Fruit fly (Drosophila melanogaster) whole organism, embryonic: ENCODE measurements around the gene Bhmt.
A peak's percentile ranks its signal among the peaks of the same experiment; 100 is the strongest.

Source experiments
- CG11504 ChIP-seq: fragments of 200-800 bp; sonication (Bioruptor generic); optimal IDR thresholded peaks from 3 replicates; lab custom pipeline; 2019; ENCODE audit warnings: missing biosample characterization, mild to moderate bottlenecking, missing genetic modification characterization, moderate library complexity
- CG12236 ChIP-seq: fragments of 200-800 bp; sonication (Bioruptor generic); optimal IDR thresholded peaks from 2 replicates; lab custom pipeline; 2016; ENCODE audit warnings: missing biosample characterization, missing genetic modification characterization
- CG12769 ChIP-seq: fragments of 200-800 bp; sonication (Bioruptor generic); optimal IDR thresholded peaks from 2 replicates; lab custom pipeline; 2019; ENCODE audit warnings: missing biosample characterization, mild to moderate bottlenecking, missing genetic modification characterization, moderate library complexity
- CG12942 ChIP-seq: fragments of 200-800 bp; sonication (Bioruptor generic); optimal IDR thresholded peaks from 3 replicates; lab custom pipeline; 2016; ENCODE audit warnings: missing biosample characterization, missing genetic modification characterization
- CG13296 ChIP-seq: fragments of 200-800 bp; sonication (Bioruptor generic); optimal IDR thresholded peaks from 3 replicates; lab custom pipeline; 2018; ENCODE audit warnings: missing biosample characterization, mild to moderate bottlenecking, missing genetic modification characterization
- CG14441 ChIP-seq: fragments of 200-800 bp; sonication (Bioruptor generic); IDR thresholded peaks from 2 replicates; pipeline ENCODE4 v1.3.6; 2022; ENCODE audit warnings: missing biosample characterization, missing genetic modification characterization
- CG15011 ChIP-seq: fragments of 200-800 bp; sonication (Bioruptor generic); optimal IDR thresholded peaks from 3 replicates; lab custom pipeline; 2018; ENCODE audit warnings: missing biosample characterization, mild to moderate bottlenecking, missing genetic modification characterization
- CG15479 ChIP-seq: fragments of 200-800 bp; sonication (Bioruptor generic); optimal IDR thresholded peaks from 3 replicates; lab custom pipeline; 2019; ENCODE audit warnings: missing biosample characterization, mild to moderate bottlenecking, missing genetic modification characterization, moderate library complexity
- CG2116 ChIP-seq: fragments of 200-800 bp; sonication (Bioruptor generic); optimal IDR thresholded peaks from 3 replicates; lab custom pipeline; 2018; ENCODE audit warnings: missing biosample characterization, mild to moderate bottlenecking, missing genetic modification characterization
- CG34376 ChIP-seq: fragments of 200-800 bp; sonication (Bioruptor generic); optimal IDR thresholded peaks from 2 replicates; lab custom pipeline; 2018; ENCODE audit warnings: missing biosample characterization, mild to moderate bottlenecking, missing genetic modification characterization
- CG3838 ChIP-seq: fragments of 200-800 bp; sonication (Bioruptor generic); optimal IDR thresholded peaks from 3 replicates; lab custom pipeline; 2016; ENCODE audit warnings: missing biosample characterization, missing genetic modification characterization
- CG5180 ChIP-seq: fragments of 200-800 bp; sonication (Bioruptor generic); optimal IDR thresholded peaks from 3 replicates; lab custom pipeline; 2017; ENCODE audit warnings: missing biosample characterization, missing genetic modification characterization, mild to moderate bottlenecking, moderate library complexity, missing genetic modification reagents
- CG7372 ChIP-seq: fragments of 200-800 bp; sonication (Bioruptor generic); IDR thresholded peaks from 2 replicates; pipeline ENCODE4 v1.3.6; 2022; ENCODE audit warnings: missing biosample characterization, missing genetic modification characterization
- CG8290 ChIP-seq, 3 experiments: fragments of 200-800 bp; sonication (Bioruptor generic); optimal IDR thresholded peaks; 2 replicates each; lab custom pipeline; 2016 to 2019; ENCODE audit warnings: missing biosample characterization in 3 of 3, missing genetic modification characterization in 3 of 3, mild to moderate bottlenecking in 2 of 3, moderate library complexity in 1 of 3
- CrebB ChIP-seq: fragments of 200-800 bp; sonication (Bioruptor generic); optimal IDR thresholded peaks from 3 replicates; lab custom pipeline; 2018; ENCODE audit warnings: missing biosample characterization, mild to moderate bottlenecking, missing genetic modification characterization
- Ets97D ChIP-seq: fragments of 200-800 bp; sonication (Bioruptor generic); optimal IDR thresholded peaks from 3 replicates; lab custom pipeline; 2016; ENCODE audit warnings: missing biosample characterization, missing genetic modification characterization
- HLHmδ ChIP-seq: fragments of 200-800 bp; sonication (Bioruptor generic); optimal IDR thresholded peaks from 2 replicates; lab custom pipeline; 2018; ENCODE audit warnings: missing biosample characterization, mild to moderate bottlenecking, missing genetic modification characterization, moderate library complexity
- Hand ChIP-seq: fragments of 200-800 bp; sonication (Bioruptor generic); optimal IDR thresholded peaks from 2 replicates; lab custom pipeline; 2017; ENCODE audit warnings: mild to moderate bottlenecking, missing biosample characterization, missing genetic modification reagents, missing genetic modification characterization
- Hmr ChIP-seq: fragments of 200-800 bp; sonication (Bioruptor generic); optimal IDR thresholded peaks from 3 replicates; lab custom pipeline; 2017; ENCODE audit warnings: mild to moderate bottlenecking, missing biosample characterization, missing genetic modification reagents, missing genetic modification characterization
- Hr51 ChIP-seq, 2 experiments: fragments of 200-800 bp; sonication (Bioruptor generic); optimal IDR thresholded peaks; 2 replicates in 1 of 2; 3 replicates in 1 of 2; lab custom pipeline; 2016 to 2018; ENCODE audit warnings: missing biosample characterization in 2 of 2, missing genetic modification characterization in 2 of 2, mild to moderate bottlenecking in 1 of 2, moderate library complexity in 1 of 2
- Hr78 ChIP-seq, 2 experiments: fragments of 200-800 bp in 1 of 2; fragments of >200 bp in 1 of 2; sonication (Bioruptor generic) in 1 of 2; optimal IDR thresholded peaks; 2 replicates each; lab custom pipeline; 2017 to 2019; ENCODE audit warnings: missing biosample characterization in 2 of 2, missing genetic modification characterization in 2 of 2, mild to moderate bottlenecking in 1 of 2, moderate library complexity in 1 of 2
- Nf-YC ChIP-seq: fragments of 200-800 bp; optimal IDR thresholded peaks from 3 replicates; lab custom pipeline; 2019; ENCODE audit warnings: missing biosample characterization, mild to moderate bottlenecking, missing genetic modification characterization, moderate library complexity
- NfI ChIP-seq: fragments of 200-800 bp; sonication (Bioruptor generic); optimal IDR thresholded peaks from 3 replicates; lab custom pipeline; 2018; ENCODE audit warnings: missing biosample characterization, mild to moderate bottlenecking, missing genetic modification characterization, moderate library complexity
- Side ChIP-seq: fragments of 200-800 bp; sonication (Bioruptor generic); optimal IDR thresholded peaks from 2 replicates; lab custom pipeline; 2016; ENCODE audit warnings: missing biosample characterization, missing genetic modification characterization
- Stat92E ChIP-seq, 3 experiments: fragments of >200 bp in 2 of 3; fragments of 200-800 bp in 1 of 3; sonication (Bioruptor generic) in 1 of 3; optimal IDR thresholded peaks; 2 replicates each; lab custom pipeline; 2017 to 2019; ENCODE audit warnings: missing biosample characterization in 3 of 3, missing genetic modification characterization in 3 of 3, mild to moderate bottlenecking in 1 of 3, moderate library complexity in 1 of 3
- ab ChIP-seq: fragments of 200-800 bp; sonication (Bioruptor generic); optimal IDR thresholded peaks from 2 replicates; lab custom pipeline; 2016; ENCODE audit warnings: missing biosample characterization, missing genetic modification characterization
- bigmax ChIP-seq: fragments of 200-800 bp; sonication (Bioruptor generic); optimal IDR thresholded peaks from 2 replicates; lab custom pipeline; 2018; ENCODE audit warnings: missing biosample characterization, mild to moderate bottlenecking, missing genetic modification characterization
- cg ChIP-seq: fragments of 200-800 bp; sonication (Bioruptor generic); optimal IDR thresholded peaks from 3 replicates; lab custom pipeline; 2019; ENCODE audit warnings: missing biosample characterization, mild to moderate bottlenecking, missing genetic modification characterization, moderate library complexity
- dm ChIP-seq: fragments of 200-800 bp; sonication (Bioruptor generic); optimal IDR thresholded peaks from 3 replicates; lab custom pipeline; 2016; ENCODE audit warnings: missing biosample characterization, missing genetic modification characterization
- dmrt99B ChIP-seq: fragments of 200-800 bp; sonication (Bioruptor generic); optimal IDR thresholded peaks from 2 replicates; lab custom pipeline; 2018; ENCODE audit warnings: missing biosample characterization, mild to moderate bottlenecking, missing genetic modification characterization, moderate library complexity
- dysf ChIP-seq: fragments of 200-800 bp; sonication (Bioruptor generic); IDR thresholded peaks from 3 replicates; pipeline ENCODE4 v1.3.6; 2022; ENCODE audit warnings: missing biosample characterization, missing genetic modification characterization
- exex ChIP-seq: fragments of 200-800 bp; sonication (Bioruptor generic); optimal IDR thresholded peaks from 4 replicates; lab custom pipeline; 2018; ENCODE audit warnings: missing biosample characterization, mild to moderate bottlenecking, missing genetic modification characterization, moderate library complexity
- ftz-f1 ChIP-seq: fragments of 200-800 bp; sonication (Bioruptor generic); optimal IDR thresholded peaks from 2 replicates; lab custom pipeline; 2016; ENCODE audit warnings: missing biosample characterization, missing genetic modification characterization
- gcm2 ChIP-seq: fragments of 200-800 bp; sonication (Bioruptor generic); optimal IDR thresholded peaks from 2 replicates; lab custom pipeline; 2016; ENCODE audit warnings: missing biosample characterization, missing genetic modification characterization
- kni ChIP-seq: fragments of 200-800 bp; sonication (Bioruptor generic); optimal IDR thresholded peaks from 3 replicates; lab custom pipeline; 2017; ENCODE audit warnings: mild to moderate bottlenecking, missing biosample characterization, missing genetic modification reagents, missing genetic modification characterization
- lbe ChIP-seq: fragments of 200-800 bp; sonication (Bioruptor generic); optimal IDR thresholded peaks from 2 replicates; lab custom pipeline; 2016; ENCODE audit warnings: missing biosample characterization, mild to moderate bottlenecking, missing genetic modification characterization
- nau ChIP-seq: fragments of 200-800 bp; sonication (Bioruptor generic); optimal IDR thresholded peaks from 3 replicates; lab custom pipeline; 2017; ENCODE audit warnings: missing biosample characterization, mild to moderate bottlenecking, missing genetic modification characterization, missing genetic modification reagents
- nerfin-1 ChIP-seq: fragments of 200-800 bp; sonication (Bioruptor generic); optimal IDR thresholded peaks from 3 replicates; lab custom pipeline; 2019; ENCODE audit warnings: missing biosample characterization, mild to moderate bottlenecking, missing genetic modification characterization, moderate library complexity
- nom ChIP-seq: fragments of 200-800 bp; sonication (Bioruptor generic); optimal IDR thresholded peaks from 2 replicates; lab custom pipeline; 2017; ENCODE audit warnings: missing biosample characterization, missing genetic modification characterization, mild to moderate bottlenecking, moderate library complexity, missing genetic modification reagents
- oc ChIP-seq: fragments of 200-800 bp; sonication (Bioruptor generic); optimal IDR thresholded peaks from 2 replicates; lab custom pipeline; 2018; ENCODE audit warnings: missing biosample characterization, mild to moderate bottlenecking, missing genetic modification characterization, moderate library complexity
- row ChIP-seq: fragments of 200-800 bp; sonication (Bioruptor generic); IDR thresholded peaks from 3 replicates; pipeline ENCODE4 v1.3.6; 2022; ENCODE audit warnings: missing biosample characterization, missing genetic modification characterization
- sd ChIP-seq: fragments of 200-800 bp; sonication (Bioruptor generic); optimal IDR thresholded peaks from 3 replicates; lab custom pipeline; 2018; ENCODE audit warnings: missing biosample characterization, mild to moderate bottlenecking, missing genetic modification characterization, moderate library complexity
- sqz ChIP-seq: fragments of 200-800 bp; sonication (Bioruptor generic); optimal IDR thresholded peaks from 3 replicates; lab custom pipeline; 2018; ENCODE audit warnings: missing biosample characterization, mild to moderate bottlenecking, missing genetic modification characterization
- stwl ChIP-seq: fragments of 200-800 bp; sonication (Bioruptor generic); optimal IDR thresholded peaks from 3 replicates; lab custom pipeline; 2018; ENCODE audit warnings: missing biosample characterization, mild to moderate bottlenecking, missing genetic modification characterization, moderate library complexity
- sug ChIP-seq: fragments of 200-800 bp; optimal IDR thresholded peaks from 2 replicates; lab custom pipeline; 2019; ENCODE audit warnings: missing biosample characterization, mild to moderate bottlenecking, missing genetic modification characterization, moderate library complexity
- tgo ChIP-seq: fragments of 200-800 bp; sonication (Bioruptor generic); IDR thresholded peaks from 3 replicates; pipeline ENCODE4 v1.3.6; 2022; ENCODE audit warnings: missing biosample characterization, missing genetic modification characterization

The Bhmt gene

DNA sequence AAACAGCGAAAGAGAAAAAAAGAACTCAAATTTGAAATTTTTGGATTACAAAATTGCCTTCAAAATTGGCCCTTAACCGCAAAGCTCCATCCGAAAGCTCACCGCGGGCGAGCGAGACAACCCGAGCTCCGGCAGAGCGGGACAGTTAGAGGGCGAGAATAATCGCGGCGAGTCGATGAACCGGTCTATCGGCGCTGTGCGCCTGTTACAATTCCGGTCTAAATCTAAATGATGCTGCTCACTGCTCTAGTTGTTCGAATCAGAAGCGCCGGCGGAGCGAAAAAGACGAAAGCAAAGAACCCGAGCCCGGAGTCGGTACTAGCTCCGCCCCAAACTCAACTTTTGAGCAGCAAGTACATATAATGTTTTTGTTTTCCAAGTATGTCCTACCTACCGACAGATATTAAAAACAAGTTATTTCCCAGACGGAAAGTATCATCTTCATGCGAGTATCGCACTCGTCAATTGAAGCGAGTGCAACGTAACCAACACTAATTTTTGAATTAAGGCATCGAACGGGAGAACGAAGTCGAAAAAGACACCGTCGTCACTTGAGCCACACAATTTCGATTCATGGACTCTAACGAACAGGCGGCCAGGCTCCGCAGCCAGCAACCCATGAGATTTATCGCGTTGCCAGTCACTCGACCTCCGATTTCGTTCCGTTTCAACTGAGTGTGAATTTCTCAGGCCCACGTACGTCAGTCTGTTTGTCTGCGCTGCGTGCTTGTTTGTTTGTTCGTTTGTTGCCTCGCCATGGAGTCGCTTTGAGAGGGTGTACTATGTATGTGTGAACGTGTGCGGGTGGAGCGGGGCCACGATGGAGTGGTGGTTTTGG lies 12.7 kb downstream of the Bhmt start (continued):
- TF ChIP-seq kni (peak; percentile 100), sqz (GFP tag; lab: Kevin White, UChicago) (peak; percentile 40), Stat92E (GFP tag; optimal IDR thresholded peaks at IDR 0.05; lab: Kevin White, UChicago) (peak in 1 of 3 experiments; percentile 27), stwl (peak; percentile 19), CG14441 (GFP tag; lab: Robert Waterston, UW) (no peak), dmrt99B (tag; lab: Kevin White, UChicago) (peak; percentile 38), gcm2 (GFP tag; lab: Kevin White, UChicago) (no peak), CG3838 (GFP tag; lab: Kevin White, UChicago) (peak; percentile 99), nerfin-1 (tag; lab: Kevin White, UChicago) (peak; percentile 9), Hr51 (GFP tag; optimal IDR thresholded peaks at IDR 0.05; lab: Kevin White, UChicago) (no peak), CG15479 (GFP tag; lab: Kevin White, UChicago) (no peak), CG8290 (GFP tag; optimal IDR thresholded peaks at IDR 0.05; lab: Kevin White, UChicago) (no peak), CG8290 (tag; optimal IDR thresholded peaks at IDR 0.05; lab: Kevin White, UChicago) (peak in 1 of 2 experiments; percentile 76), CG34376 (peak; percentile 79), sug (tag; lab: Kevin White, UChicago) (peak; percentile 48), Nf-YC (tag; lab: Kevin White, UChicago) (peak; percentile 71), ftz-f1 (GFP tag; lab: Kevin White, UChicago) (peak; percentile 95), CrebB (tag; lab: Kevin White, UChicago) (peak; percentile 3), exex (tag; lab: Kevin White, UChicago) (peak; percentile 40), lbe (peak; percentile 39), CG7372 (GFP tag; lab: Robert Waterston, UW) (no peak), nom (GFP tag; lab: Kevin White, UChicago) (peak; percentile 45), Hmr (GFP tag; lab: Kevin White, UChicago) (peak; percentile 79), tgo (GFP tag; lab: Robert Waterston, UW) (no peak), dysf (no peak), cg (peak; percentile 61), Ets97D (GFP tag; lab: Kevin White, UChicago) (peak; percentile 45), bigmax (GFP tag; lab: Kevin White, UChicago) (peak; percentile 42), CG11504 (tag; lab: Kevin White, UChicago) (peak; percentile 27), Hr78 (GFP tag; optimal IDR thresholded peaks at IDR 0.05; lab: Kevin White, UChicago) (peak in 1 of 2 experiments; percentile 85), Side (no peak), CG12942 (no peak), ab (GFP tag; lab: Kevin White, UChicago) (peak; percentile 23), Hand (GFP tag; lab: Kevin White, UChicago) (peak; percentile 52), CG2116 (GFP tag; lab: Kevin White, UChicago) (peak; percentile 93), CG12769 (tag; lab: Kevin White, UChicago) (peak; percentile 81), oc (tag; lab: Kevin White, UChicago) (peak; percentile 65), dm (GFP tag; lab: Kevin White, UChicago) (peak; percentile 5), sd (tag; lab: Kevin White, UChicago) (peak; percentile 54), row (no peak), nau (GFP tag; lab: Kevin White, UChicago) (peak; percentile 56), CG13296 (peak; percentile 69), HLHmδ (peak; percentile 80), CG12236 (GFP tag; lab: Kevin White, UChicago) (no peak), CG5180 (GFP tag; lab: Kevin White, UChicago) (peak; percentile 67), NfI (GFP tag; lab: Kevin White, UChicago) (peak; percentile 23), CG15011 (GFP tag; lab: Kevin White, UChicago) (no peak)
